Worm (Caenorhabditis elegans) whole organism, young adult: Measurements from ENCODE around the gene F40G9.19.

ENCODE experiments used
- nhr-27 ChIP-seq: fragments of 200-800 bp; sonication (Bioruptor generic); optimal IDR thresholded peaks from 2 replicates; lab custom pipeline; 2018; ENCODE audit warnings: mild to moderate bottlenecking, missing genetic modification characterization, moderate library complexity, missing compliant biosample characterization
- snpc-1.1 ChIP-seq: sonication (generic microtip); optimal IDR thresholded peaks from 2 replicates; lab custom pipeline; 2017; ENCODE audit warnings: missing genetic modification characterization, mild to moderate bottlenecking, missing compliant biosample characterization, antibody characterized with exemption, moderate library complexity, missing genotype, missing genetic modification reagents; ENCODE audit not compliant: insufficient read depth
- zim-3 ChIP-seq: sonication (generic microtip); optimal IDR thresholded peaks from 2 replicates; lab custom pipeline; 2017; ENCODE audit warnings: mild to moderate bottlenecking, missing genetic modification characterization, moderate library complexity, missing compliant biosample characterization

- no peak for TF ChIP-seq nhr-27 (tag; lab: Kevin White, UChicago)
- no peak for TF ChIP-seq snpc-1.1
- TF ChIP-seq zim-3 (tag; lab: Kevin White, UChicago): no peak
Measured at ce11 chrIII:146369-146768, 27.2 kb upstream of the F40G9.19 start, which contains the start of gene fbxb-84.
